Worm (Caenorhabditis elegans) whole organism, late embryonic: ENCODE data around the gene srh-92.

Source experiments
- ceh-6 ChIP-seq: fragments of 200-800 bp; sonication (Bioruptor generic); optimal IDR thresholded peaks from 2 replicates; lab custom pipeline; 2018; ENCODE audit warnings: mild to moderate bottlenecking, missing genetic modification characterization, missing compliant biosample characterization
- dve-1 ChIP-seq: sonication (generic microtip); optimal IDR thresholded peaks from 2 replicates; lab custom pipeline; 2017; ENCODE audit warnings: antibody characterized with exemption, mild to moderate bottlenecking, missing genetic modification characterization, missing compliant biosample characterization
- ets-4 ChIP-seq: sonication (generic microtip); optimal IDR thresholded peaks from 2 replicates; lab custom pipeline; 2016; ENCODE audit warnings: missing genetic modification characterization, missing compliant biosample characterization
- hlh-30 ChIP-seq: sonication (generic microtip); optimal IDR thresholded peaks from 2 replicates; lab custom pipeline; 2017; ENCODE audit warnings: antibody characterized with exemption, missing genetic modification characterization, missing compliant biosample characterization; ENCODE audit not compliant: insufficient read depth
- hlh-8 ChIP-seq: sonication (generic microtip); optimal IDR thresholded peaks from 2 replicates; lab custom pipeline; 2016; ENCODE audit warnings: missing genotype, missing genetic modification characterization, missing compliant biosample characterization
- sox-2 ChIP-seq: fragments of 200-800 bp; sonication (Bioruptor generic); IDR thresholded peaks from 2 replicates; pipeline ENCODE4 v1.3.6; 2022; ENCODE audit warnings: missing genetic modification reagents, missing genetic modification characterization, missing compliant biosample characterization

srh-92 gene

ce11 chrV:7411695-7412094 lies 49.1 kb downstream of the srh-92 start, which contains the start of gene str-41:
str-41 (plus strand) TSS chrV:7411995.
- TF ChIP-seq sox-2, result no peak
- no peak for TF ChIP-seq hlh-30 (tag; lab: Kevin White, UChicago)
- no peak for TF ChIP-seq ceh-6 (GFP tag; lab: Kevin White, UChicago)
- TF ChIP-seq dve-1, result no peak
- TF ChIP-seq ets-4 (tag; lab: Kevin White, UChicago), result no peak
- no peak for TF ChIP-seq hlh-8 (tag; lab: Kevin White, UChicago)
